Worm (Caenorhabditis elegans) whole organism, L4/young adult: ENCODE measurements around the gene Y17G7B.22.

Experiments
- W03F9.2 ChIP-seq: fragments of 150-350 bp; optimal IDR thresholded peaks from 2 replicates; lab custom pipeline; 2014; ENCODE audit warnings: missing biosample characterization, missing genetic modification characterization
- dao-5 ChIP-seq: sonication (generic microtip); optimal IDR thresholded peaks from 2 replicates; lab custom pipeline; 2016; ENCODE audit warnings: missing genotype, missing genetic modification characterization, moderate library complexity, missing compliant biosample characterization
- him-1 ChIP-seq: sonication (generic microtip); optimal IDR thresholded peaks from 2 replicates; lab custom pipeline; 2016; ENCODE audit warnings: missing genotype, missing genetic modification reagents, missing genetic modification characterization, missing compliant biosample characterization

DNA sequence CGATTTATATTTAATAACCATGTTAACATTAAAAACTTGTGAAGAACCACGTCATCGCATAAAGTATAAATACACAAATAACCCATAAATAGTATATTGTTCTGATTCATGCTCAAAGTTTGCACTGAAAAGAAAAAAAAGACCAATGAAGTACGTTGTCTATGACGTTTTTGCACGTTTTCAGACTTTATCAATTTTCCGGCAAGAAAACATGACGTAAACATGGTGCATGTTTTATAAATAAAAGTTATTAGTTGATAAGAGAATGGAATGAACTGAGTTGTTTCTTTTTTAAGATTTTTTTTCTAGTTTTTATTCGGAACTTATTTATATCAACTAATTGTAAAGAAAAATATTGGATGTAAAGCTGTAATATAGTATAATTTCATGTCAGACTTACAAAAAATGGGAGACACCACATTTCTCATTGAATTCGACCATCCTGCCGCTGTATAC lies 3.1 kb upstream of the Y17G7B.22 start, which contains the start of gene arrd-8:
- TF ChIP-seq W03F9.2 (tag; lab: Kevin White, UChicago) (no peak), him-1 (tag; lab: Kevin White, UChicago) (no peak), dao-5 (no peak)
